Fruit fly (Drosophila melanogaster): ENCODE measurements around the gene Osi4.

Gene Osi4

dm6 chr3R:6203000-6203399 lies 18.6 kb downstream of the Osi4 start (continued):
- TF ChIP-seq unc-4 (GFP tag; IDR thresholded peaks at IDR 0.05; ENCODE audit: partially characterized antibody): no peak
- peak; percentile 9 for TF ChIP-seq CG31365 (tag; optimal IDR thresholded peaks at IDR 0.05)
- TF ChIP-seq slbo (GFP tag; IDR thresholded peaks at IDR 0.05): no peak
- no peak for TF ChIP-seq HLH3B (GFP tag; IDR thresholded peaks at IDR 0.05)
- TF ChIP-seq phol (tag; optimal IDR thresholded peaks at IDR 0.05): no peak
- peak; percentile 65 for TF ChIP-seq crol (GFP tag; IDR thresholded peaks at IDR 0.05)
- TF ChIP-seq CG42726 (GFP tag; IDR thresholded peaks at IDR 0.05; ENCODE audit: partially characterized antibody): no peak
- no peak for TF ChIP-seq tup (GFP tag; optimal IDR thresholded peaks at IDR 0.05)
- TF ChIP-seq Deaf1 (tag; optimal IDR thresholded peaks at IDR 0.05): peak; percentile 57
- no peak for TF ChIP-seq dati (GFP tag; IDR thresholded peaks at IDR 0.05)
- peak; percentile 14 for TF ChIP-seq dmrt99B (tag; optimal IDR thresholded peaks at IDR 0.05)
- TF ChIP-seq ato (GFP tag; IDR thresholded peaks at IDR 0.05; ENCODE audit: partially characterized antibody): no peak
- TF ChIP-seq CG1603 (tag; optimal IDR thresholded peaks at IDR 0.05): peak; percentile 40
- no peak for TF ChIP-seq CG7556 (GFP tag; optimal IDR thresholded peaks at IDR 0.05)
- TF ChIP-seq Fer1 (GFP tag; optimal IDR thresholded peaks at IDR 0.05): no peak
- TF ChIP-seq her (GFP tag; optimal IDR thresholded peaks at IDR 0.05): no peak
- peak; percentile 36 for TF ChIP-seq Asciz (GFP tag; optimal IDR thresholded peaks at IDR 0.05)
- peak; percentile 33; the same call in 1 of the 2 replicates for TF ChIP-seq ttk (GFP tag; IDR thresholded peaks at IDR 0.05)
- peak; percentile 11 for TF ChIP-seq wek (GFP tag; optimal IDR thresholded peaks at IDR 0.05)
- TF ChIP-seq ewg (GFP tag; optimal IDR thresholded peaks at IDR 0.05): peak; percentile 10
- no peak for TF ChIP-seq gsb (GFP tag; IDR thresholded peaks at IDR 0.05)
- TF ChIP-seq CG17359 (tag; optimal IDR thresholded peaks at IDR 0.05): peak; percentile 26
- peak; percentile 75 for TF ChIP-seq kni (GFP tag; optimal IDR thresholded peaks at IDR 0.05)
- TF ChIP-seq vvl (GFP tag; IDR thresholded peaks at IDR 0.05): peak; percentile 74; the same call in 1 of the 2 replicates
- TF ChIP-seq CG5245 (GFP tag; optimal IDR thresholded peaks at IDR 0.05): no peak
- no peak for TF ChIP-seq Abd-B (GFP tag; optimal IDR thresholded peaks at IDR 0.05)
- TF ChIP-seq CG4707 (GFP tag; optimal IDR thresholded peaks at IDR 0.05): no peak
- TF ChIP-seq CG15601 (tag; optimal IDR thresholded peaks at IDR 0.05): peak; percentile 4
- TF ChIP-seq zfh1 (GFP tag; IDR thresholded peaks at IDR 0.05): 0 out of 3 replicates have a peak, but pooled peaks have one; percentile 23
- TF ChIP-seq CG2199 (GFP tag; IDR thresholded peaks at IDR 0.05): 0 out of 3 replicates have a peak, but pooled peaks have one; percentile 21
- no peak for TF ChIP-seq CG7987 (GFP tag; optimal IDR thresholded peaks at IDR 0.05)
- TF ChIP-seq CG2875 (GFP tag; optimal IDR thresholded peaks at IDR 0.05): peak; percentile 24
- TF ChIP-seq TFAM (GFP tag; optimal IDR thresholded peaks at IDR 0.05): no peak
- TF ChIP-seq CG10543 (GFP tag; optimal IDR thresholded peaks at IDR 0.05): peak; percentile 4
- peak; percentile 19 for TF ChIP-seq CG8359 (GFP tag; optimal IDR thresholded peaks at IDR 0.05; ENCODE audit: borderline replicate concordance)
- TF ChIP-seq CG2116 (GFP tag; optimal IDR thresholded peaks at IDR 0.05): no peak
- TF ChIP-seq CG3407 (GFP tag; optimal IDR thresholded peaks at IDR 0.05): peak; percentile 31
- TF ChIP-seq cg (GFP tag; optimal IDR thresholded peaks at IDR 0.05): no peak
- no peak for TF ChIP-seq CG12104 (GFP tag; optimal IDR thresholded peaks at IDR 0.05)
- no peak for TF ChIP-seq CG15696 (tag; optimal IDR thresholded peaks at IDR 0.05)
- no peak for TF ChIP-seq CG8290 (GFP tag; optimal IDR thresholded peaks at IDR 0.05)
- TF ChIP-seq CG8290 (tag; optimal IDR thresholded peaks at IDR 0.05): peak in 1 of 2 experiments; percentile 15
- TF ChIP-seq Tbp (GFP tag; optimal IDR thresholded peaks at IDR 0.05): no peak
- no peak for TF ChIP-seq ssp (GFP tag; IDR thresholded peaks at IDR 0.05)
- no peak for TF ChIP-seq Atf3 (GFP tag; optimal IDR thresholded peaks at IDR 0.05)
- no peak for TF ChIP-seq Nf-YC (tag; optimal IDR thresholded peaks at IDR 0.05)
- TF ChIP-seq CG2889 (GFP tag; IDR thresholded peaks at IDR 0.05): 0 out of 3 replicates have a peak, but pooled peaks have one; percentile 22
- no peak for TF ChIP-seq chinmo (GFP tag; IDR thresholded peaks at IDR 0.05; ENCODE audit: partially characterized antibody)
- no peak for TF ChIP-seq gfzf (GFP tag; optimal IDR thresholded peaks at IDR 0.05)
- 0 out of 3 replicates have a peak, but pooled peaks have one; percentile 36 for TF ChIP-seq otp (GFP tag; IDR thresholded peaks at IDR 0.05)

Data from whole organism, embryonic.